Worm (Caenorhabditis elegans) whole organism, early embryonic: Measurements from ENCODE around the gene C02H6.1.

Source experiments
- B0310.2 ChIP-seq: sonication (generic microtip); optimal IDR thresholded peaks from 2 replicates; lab custom pipeline; 2016; ENCODE audit warnings: mild to moderate bottlenecking, missing genetic modification characterization, missing compliant biosample characterization
- aly-1 ChIP-seq: sonication (generic microtip); optimal IDR thresholded peaks from 2 replicates; lab custom pipeline; 2016; ENCODE audit warnings: missing genetic modification characterization, missing compliant biosample characterization
- ama-1 ChIP-seq: fragments of 150-350 bp; optimal IDR thresholded peaks from 2 replicates; lab custom pipeline; 2014
- ceh-13 ChIP-seq: fragments of 200-800 bp; sonication (Bioruptor generic); optimal IDR thresholded peaks from 2 replicates; lab custom pipeline; 2018; ENCODE audit warnings: mild to moderate bottlenecking, missing genetic modification characterization, missing compliant biosample characterization
- ceh-36 ChIP-seq: sonication (generic microtip); optimal IDR thresholded peaks from 2 replicates; lab custom pipeline; 2016; ENCODE audit warnings: missing genetic modification characterization, inconsistent platforms, missing compliant biosample characterization
- flt-1 ChIP-seq: fragments of 200-800 bp; sonication (Bioruptor generic); IDR thresholded peaks from 2 replicates; pipeline ENCODE4 v1.3.6; 2022; ENCODE audit warnings: missing genetic modification characterization, missing compliant biosample characterization
- hmbx-1 ChIP-seq: sonication (generic microtip); optimal IDR thresholded peaks from 2 replicates; lab custom pipeline; 2016; ENCODE audit warnings: mild to moderate bottlenecking, missing genetic modification characterization, missing compliant biosample characterization
- hnd-1 ChIP-seq: sonication (generic microtip); optimal IDR thresholded peaks from 2 replicates; lab custom pipeline; 2016; ENCODE audit warnings: missing genetic modification characterization, missing compliant biosample characterization
- pes-1 ChIP-seq: fragments of 200-800 bp; sonication (Bioruptor generic); IDR thresholded peaks from 2 replicates; pipeline ENCODE4 v1.3.6; 2022; ENCODE audit warnings: missing genetic modification reagents, missing genetic modification characterization, missing compliant biosample characterization
- scrt-1 ChIP-seq: fragments of 200-800 bp; sonication (Bioruptor generic); IDR thresholded peaks from 2 replicates; pipeline ENCODE4 v1.3.6; 2022; ENCODE audit warnings: missing genetic modification characterization, missing compliant biosample characterization
- sea-1 ChIP-seq: fragments of 200-800 bp; sonication (Bioruptor generic); conservative IDR thresholded peaks from 2 replicates; pipeline ENCODE4 v1.3.6; 2022; ENCODE audit warnings: missing genetic modification characterization, missing compliant biosample characterization
- tbx-11 ChIP-seq: fragments of 200-800 bp; sonication (Bioruptor generic); IDR thresholded peaks from 2 replicates; pipeline ENCODE4 v1.3.6; 2022; ENCODE audit warnings: missing genetic modification characterization, missing compliant biosample characterization
- tbx-37 ChIP-seq: fragments of 200-800 bp; sonication (Bioruptor generic); conservative IDR thresholded peaks from 2 replicates; pipeline ENCODE4 v1.3.6; 2022; ENCODE audit warnings: missing genetic modification reagents, missing genetic modification characterization, missing compliant biosample characterization
- tra-4 ChIP-seq: sonication (generic microtip); optimal IDR thresholded peaks from 2 replicates; lab custom pipeline; 2017; ENCODE audit warnings: missing genetic modification characterization, missing compliant biosample characterization

DNA sequence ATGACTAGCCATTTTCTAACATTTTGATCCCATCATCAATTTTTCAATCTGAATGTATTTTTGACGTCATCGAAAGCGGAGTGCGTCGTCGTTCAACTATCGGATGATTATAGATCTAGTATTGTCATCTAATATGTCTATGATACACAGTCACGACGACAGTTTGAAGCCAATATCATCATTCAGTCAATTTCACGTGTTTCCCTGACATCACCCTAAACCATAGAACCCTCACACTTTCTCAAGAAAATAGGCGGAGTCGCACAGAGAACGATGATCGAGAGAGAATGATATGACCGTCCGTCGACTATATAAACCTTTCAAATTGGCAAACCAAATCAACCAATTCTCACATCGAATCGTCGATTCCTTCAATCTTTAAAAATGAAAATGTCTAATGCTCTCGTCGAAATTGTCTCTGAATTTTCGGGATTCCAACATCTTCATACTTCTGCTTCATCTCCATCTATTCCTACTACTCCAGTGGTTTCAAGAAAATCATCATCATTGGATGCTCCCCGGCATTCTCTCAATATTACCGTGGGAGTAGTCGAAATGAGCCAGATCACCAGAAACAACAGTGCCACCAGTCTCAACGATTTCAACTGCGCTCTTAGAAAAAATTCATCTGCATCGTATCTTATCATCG lies 26.2 kb upstream of the C02H6.1 start, which contains the start of gene F18E3.13:
- no peak for TF ChIP-seq ama-1 (lab: Kevin White, UChicago)
- TF ChIP-seq aly-1 = no peak
- no peak for TF ChIP-seq tbx-37 (GFP tag; lab: Robert Waterston, UW)
- TF ChIP-seq B0310.2 = no peak
- TF ChIP-seq sea-1 (GFP tag; lab: Robert Waterston, UW) = no peak
- TF ChIP-seq tra-4 (tag; lab: Kevin White, UChicago) = no peak
- no peak for TF ChIP-seq scrt-1 (GFP tag; lab: Robert Waterston, UW)
- no peak for TF ChIP-seq hmbx-1 (tag; lab: Kevin White, UChicago)
- no peak for TF ChIP-seq flt-1 (GFP tag; lab: Robert Waterston, UW)
- TF ChIP-seq tbx-11 (GFP tag; lab: Robert Waterston, UW) = no peak
- no peak for TF ChIP-seq hnd-1 (tag; lab: Kevin White, UChicago)
- no peak for TF ChIP-seq pes-1 (GFP tag; lab: Robert Waterston, UW)
- no peak for TF ChIP-seq ceh-13 (GFP tag; lab: Kevin White, UChicago)
- no peak for TF ChIP-seq ceh-36
